Worm (Caenorhabditis elegans) whole organism, L4/young adult: ENCODE data around the gene K06H6.2.

Experiments
- W03F9.2 ChIP-seq: fragments of 150-350 bp; optimal IDR thresholded peaks from 2 replicates; lab custom pipeline; 2014; ENCODE audit warnings: missing biosample characterization, missing genetic modification characterization
- dao-5 ChIP-seq: sonication (generic microtip); optimal IDR thresholded peaks from 2 replicates; lab custom pipeline; 2016; ENCODE audit warnings: missing genotype, missing genetic modification characterization, moderate library complexity, missing compliant biosample characterization
- him-1 ChIP-seq: sonication (generic microtip); optimal IDR thresholded peaks from 2 replicates; lab custom pipeline; 2016; ENCODE audit warnings: missing genotype, missing genetic modification reagents, missing genetic modification characterization, missing compliant biosample characterization

The K06H6.2 gene

ce11 chrV:585472-585871 is at the start of gene K06H6.2:
Gene K06H6.2, plus strand, starts transcription at chrV:585772.
- TF ChIP-seq dao-5 (tag; lab: Kevin White, UChicago): no peak
- no peak for TF ChIP-seq W03F9.2 (tag; lab: Kevin White, UChicago)
- no peak for TF ChIP-seq him-1 (tag; lab: Kevin White, UChicago)

ce11 chrV:536571-536970 is 49.0 kb upstream of the K06H6.2 start, which contains the start of gene C14C6.5:
Gene C14C6.5, plus strand, starts transcription at chrV:536628.
- TF ChIP-seq him-1 (tag; lab: Kevin White, UChicago): no peak
- no peak for TF ChIP-seq dao-5 (tag; lab: Kevin White, UChicago)
- no peak for TF ChIP-seq W03F9.2 (tag; lab: Kevin White, UChicago)

- TF ChIP-seq dao-5 (tag; lab: Kevin White, UChicago) (no peak), him-1 (tag; lab: Kevin White, UChicago) (no peak), W03F9.2 (tag; lab: Kevin White, UChicago) (no peak)
These were observed 46.5 kb upstream of the K06H6.2 start, which contains the start of gene nhr-155 for ce11 chrV:539040-539510. Gene nhr-155, plus strand, starts transcription at chrV:539460.

ce11 chrV:541470-541869 is 44.1 kb upstream of the K06H6.2 start:
- TF ChIP-seq dao-5 (tag; lab: Kevin White, UChicago) (no peak), him-1 (tag; lab: Kevin White, UChicago) (no peak), W03F9.2 (tag; lab: Kevin White, UChicago) (no peak)

- no peak for TF ChIP-seq him-1 (tag; lab: Kevin White, UChicago)
- TF ChIP-seq W03F9.2 (tag; lab: Kevin White, UChicago): no peak
- no peak for TF ChIP-seq dao-5 (tag; lab: Kevin White, UChicago)
These were observed 42.4 kb upstream of the K06H6.2 start, which contains the start of gene C14C6.3 for ce11 chrV:543169-543568. Gene C14C6.3, plus strand, starts transcription at chrV:543469.

ce11 chrV:547980-548379 is 37.6 kb upstream of the K06H6.2 start, which contains the start of gene C14C6.6:
Gene C14C6.6, minus strand, starts transcription at chrV:548080.
- TF ChIP-seq dao-5 (tag; lab: Kevin White, UChicago) (no peak), him-1 (tag; lab: Kevin White, UChicago) (no peak), W03F9.2 (tag; lab: Kevin White, UChicago) (no peak)

- TF ChIP-seq W03F9.2 (tag; lab: Kevin White, UChicago) (no peak), him-1 (tag; lab: Kevin White, UChicago) (no peak), dao-5 (tag; lab: Kevin White, UChicago) (no peak)
These were observed 33.2 kb upstream of the K06H6.2 start for ce11 chrV:552406-552805.

ce11 chrV:553067-553466 is 32.5 kb upstream of the K06H6.2 start, which contains the start of gene C14C6.8:
Gene C14C6.8, minus strand, starts transcription at chrV:553167.
- TF ChIP-seq W03F9.2 (tag; lab: Kevin White, UChicago): no peak
- TF ChIP-seq dao-5 (tag; lab: Kevin White, UChicago): no peak
- TF ChIP-seq him-1 (tag; lab: Kevin White, UChicago): no peak

- TF ChIP-seq him-1 (tag; lab: Kevin White, UChicago) (no peak), dao-5 (tag; lab: Kevin White, UChicago) (no peak)
These were observed 29.5 kb upstream of the K06H6.2 start, which contains the start of gene srx-8 for ce11 chrV:556055-556454. Gene srx-8, minus strand, starts transcription at chrV:556155.

- TF ChIP-seq dao-5 (tag; lab: Kevin White, UChicago): no peak
These were observed 25.6 kb upstream of the K06H6.2 start, which contains the start of gene srx-7 for ce11 chrV:559940-560339. Gene srx-7, plus strand, starts transcription at chrV:560195.

- TF ChIP-seq W03F9.2 (tag; lab: Kevin White, UChicago) (no peak), dao-5 (tag; lab: Kevin White, UChicago) (no peak), him-1 (tag; lab: Kevin White, UChicago) (no peak)
These were observed 22.7 kb upstream of the K06H6.2 start, which contains the start of gene C14C6.2 for ce11 chrV:562834-563233. Gene C14C6.2, plus strand, starts transcription at chrV:563134.

- no peak for TF ChIP-seq him-1 (tag; lab: Kevin White, UChicago)
- TF ChIP-seq dao-5 (tag; lab: Kevin White, UChicago): no peak
- TF ChIP-seq W03F9.2 (tag; lab: Kevin White, UChicago): no peak
These were observed 19.6 kb upstream of the K06H6.2 start, which contains the start of gene sri-73 for ce11 chrV:565984-566383. Gene sri-73, minus strand, starts transcription at chrV:566084.

- TF ChIP-seq him-1 (tag; lab: Kevin White, UChicago) (no peak), W03F9.2 (tag; lab: Kevin White, UChicago) (no peak), dao-5 (tag; lab: Kevin White, UChicago) (no peak)
These were observed 17.5 kb upstream of the K06H6.2 start, which contains the start of gene sri-72 for ce11 chrV:568105-568504. Gene sri-72, minus strand, starts transcription at chrV:568205.

- TF ChIP-seq him-1 (tag; lab: Kevin White, UChicago) (no peak), W03F9.2 (tag; lab: Kevin White, UChicago) (no peak), dao-5 (tag; lab: Kevin White, UChicago) (no peak)
These were observed 10.9 kb upstream of the K06H6.2 start, which contains the start of gene C14C6.13 for ce11 chrV:574639-575038. Gene C14C6.13, minus strand, starts transcription at chrV:574739.
